Fruit fly (Drosophila melanogaster) Kc167 (cell line): Measurements from ENCODE around the gene witty.

ENCODE experiments used
- Myc ChIP-seq: fragments of >200 bp; optimal IDR thresholded peaks from 2 replicates; lab custom pipeline; 2017; ENCODE audit warnings: missing external identifiers
- Sin3A ChIP-seq: fragments of >200 bp; optimal IDR thresholded peaks from 2 replicates; lab custom pipeline; 2018; ENCODE audit warnings: missing external identifiers
- h ChIP-seq: fragments of >200 bp; optimal IDR thresholded peaks from 3 replicates; lab custom pipeline; 2018; ENCODE audit warnings: missing external identifiers
- insv ChIP-seq: fragments of >200 bp; optimal IDR thresholded peaks from 3 replicates; lab custom pipeline; 2018; ENCODE audit warnings: missing external identifiers
- psq ChIP-seq: fragments of >200 bp; optimal IDR thresholded peaks from 2 replicates; lab custom pipeline; 2017; ENCODE audit warnings: missing external identifiers
- ttk ChIP-seq: sonication (Bioruptor generic); optimal IDR thresholded peaks from 2 replicates; lab custom pipeline; 2017; ENCODE audit warnings: missing external identifiers

The witty gene

dm6 chr2L:8376717-8377116 lies 38.6 kb downstream of the witty start, which contains the start of the genes CG13390 and CG17294:
Gene CG13390 (minus strand): TSS chr2L:8376797.
Gene CG17294 (plus strand): TSS chr2L:8377035.
- TF ChIP-seq psq (no peak), ttk (lab: Kevin White, UChicago) (no peak), Sin3A (lab: Kevin White, UChicago) (no peak), insv (lab: Kevin White, UChicago) (no peak), Myc (lab: Kevin White, UChicago) (no peak), h (lab: Kevin White, UChicago) (no peak)

DNA sequence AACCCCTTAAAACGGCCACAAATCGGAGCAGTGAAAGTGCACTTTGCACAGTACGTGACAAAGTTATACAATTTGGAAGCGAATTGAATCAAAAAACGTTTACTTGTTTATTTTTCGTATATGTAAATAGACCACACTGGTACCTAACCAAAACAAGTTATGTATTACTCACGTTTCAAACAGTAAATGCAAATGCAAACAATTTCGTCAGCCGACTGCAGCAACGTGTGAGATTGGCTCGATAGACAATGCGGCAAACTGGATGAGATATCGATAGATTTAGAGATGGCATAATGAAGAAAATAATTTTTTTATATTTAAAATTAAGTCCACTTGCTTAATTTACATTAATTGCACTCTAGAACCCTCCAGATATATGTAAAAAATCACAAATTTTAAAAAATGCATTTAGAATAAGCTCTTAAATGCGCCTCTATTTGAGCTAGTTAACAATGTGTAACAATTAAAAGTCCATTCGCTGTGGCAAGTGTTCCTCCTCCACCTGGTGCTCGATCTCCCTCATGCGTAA lies 43.5 kb downstream of the witty start, which contains the start of gene AlaRS:
AlaRS (minus strand) TSS at position 257 of the 529 bp plus-strand sequence.
- TF ChIP-seq ttk (lab: Kevin White, UChicago), result no peak
- TF ChIP-seq Myc (lab: Kevin White, UChicago), result no peak
- no peak for TF ChIP-seq Sin3A (lab: Kevin White, UChicago)
- TF ChIP-seq h (lab: Kevin White, UChicago), result no peak
- no peak for TF ChIP-seq insv (lab: Kevin White, UChicago)
- no peak for TF ChIP-seq psq

- no peak for TF ChIP-seq h (lab: Kevin White, UChicago)
- TF ChIP-seq ttk (lab: Kevin White, UChicago), result no peak
- no peak for TF ChIP-seq Sin3A (lab: Kevin White, UChicago)
- TF ChIP-seq Myc (lab: Kevin White, UChicago), result no peak
- no peak for TF ChIP-seq insv (lab: Kevin White, UChicago)
- no peak for TF ChIP-seq psq
Observed at dm6 chr2L:8382646-8383045, 44.6 kb downstream of the witty start, which contains the start of the genes CG13392 and Rcd4. Gene CG13392 (minus strand): TSS chr2L:8382807. Gene Rcd4 (plus strand): TSS chr2L:8382861.

dm6 chr2L:8384108-8384601 lies 46.1 kb downstream of the witty start, which contains the start of the genes Dad1 and CG13384:
Gene Dad1 (minus strand): TSS chr2L:8384137.
Gene CG13384 (plus strand): TSS chr2L:8384455.
- no peak for TF ChIP-seq Myc (lab: Kevin White, UChicago)
- TF ChIP-seq Sin3A (lab: Kevin White, UChicago), result no peak
- no peak for TF ChIP-seq insv (lab: Kevin White, UChicago)
- TF ChIP-seq ttk (lab: Kevin White, UChicago), result no peak
- no peak for TF ChIP-seq h (lab: Kevin White, UChicago)
- TF ChIP-seq psq, result no peak

DNA sequence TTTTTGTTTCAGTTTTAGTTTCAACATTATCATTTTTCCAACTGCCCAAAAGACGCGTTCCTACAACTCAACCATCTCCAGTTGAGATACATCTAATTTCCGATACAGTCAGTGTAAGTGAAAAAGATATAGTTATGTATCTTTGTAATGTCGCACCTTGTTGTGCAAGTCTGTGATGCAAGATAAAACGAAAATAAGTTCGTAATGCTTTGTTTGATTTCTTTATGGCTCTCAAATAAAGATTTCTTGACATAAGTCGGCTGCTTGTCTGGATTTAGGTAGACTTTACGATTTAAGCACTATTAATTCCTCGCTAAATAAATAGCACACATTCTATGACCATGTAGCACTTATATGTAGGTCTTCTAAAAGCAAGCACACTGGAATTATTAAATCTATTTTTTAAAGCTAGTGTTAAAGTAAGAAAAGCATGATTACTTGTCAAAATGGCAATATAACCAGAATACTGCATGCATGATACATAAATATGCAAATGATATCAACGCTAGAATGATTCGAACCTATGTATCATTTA lies 47.0 kb downstream of the witty start:
- no peak for TF ChIP-seq Sin3A (lab: Kevin White, UChicago)
- TF ChIP-seq insv (lab: Kevin White, UChicago), result no peak
- TF ChIP-seq Myc (lab: Kevin White, UChicago), result no peak
- TF ChIP-seq psq, result no peak
- TF ChIP-seq ttk (lab: Kevin White, UChicago), result no peak
- no peak for TF ChIP-seq h (lab: Kevin White, UChicago)

DNA sequence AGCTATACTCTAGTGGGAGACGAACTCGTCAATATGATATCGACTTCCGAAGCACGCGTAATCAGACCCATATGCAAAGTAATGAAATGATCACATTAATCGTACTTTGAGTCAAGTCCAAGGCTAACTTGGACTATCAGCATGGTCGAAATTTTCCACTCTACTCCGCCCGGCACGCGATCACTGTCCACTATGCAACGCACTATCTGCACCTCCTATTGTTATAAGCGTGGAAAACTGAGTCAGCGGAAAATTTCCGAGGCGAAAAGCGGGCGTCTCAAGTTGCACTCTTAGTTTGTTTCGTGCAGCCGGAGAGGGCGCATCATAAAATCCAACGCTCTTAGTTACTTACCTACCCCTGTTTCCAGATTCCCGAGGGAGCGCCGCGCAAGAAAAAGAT lies 47.8 kb downstream of the witty start:
- no peak for TF ChIP-seq insv (lab: Kevin White, UChicago)

DNA sequence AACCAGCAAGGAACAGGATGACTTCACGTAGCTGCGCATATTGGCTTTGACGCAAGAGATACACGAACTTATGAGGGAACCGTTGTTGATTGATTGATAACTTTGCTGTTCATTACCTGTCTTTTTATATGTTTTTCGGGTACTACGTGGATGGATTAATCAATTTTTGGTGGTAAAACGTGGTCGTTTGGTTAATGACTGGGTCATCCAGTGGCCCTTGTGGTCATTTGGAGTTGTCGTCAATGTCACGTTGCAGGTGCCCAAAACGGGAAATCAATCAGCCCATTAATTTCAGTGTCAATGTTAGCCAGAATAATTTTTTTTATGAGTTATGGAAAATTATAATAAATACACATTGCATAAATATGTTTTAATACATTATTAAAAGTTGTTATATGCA lies 51.1 kb downstream of the witty start, which contains the start of gene CG42819:
CG42819 (minus strand) TSS at position 101 of the 400 bp plus-strand sequence.
- TF ChIP-seq psq (no peak), insv (lab: Kevin White, UChicago) (no peak), h (lab: Kevin White, UChicago) (no peak), Myc (lab: Kevin White, UChicago) (no peak), Sin3A (lab: Kevin White, UChicago) (no peak), ttk (lab: Kevin White, UChicago) (no peak)
